Worm (Caenorhabditis elegans) whole organism, L4 larva: Measurements from ENCODE around the gene srbc-11.
"Not testable (repeated sequence)": the region's sequence is repeated elsewhere in the genome, so short reads cannot be mapped to it uniquely, and the experiment has no call there.

Experiments used
- F10B5.3 ChIP-seq: sonication (generic microtip); optimal IDR thresholded peaks from 2 replicates; lab custom pipeline; 2016; ENCODE audit warnings: mild to moderate bottlenecking, missing genetic modification characterization, missing compliant biosample characterization
- F44E2.7 ChIP-seq: fragments of 200-800 bp; sonication (Bioruptor generic); IDR thresholded peaks from 2 replicates; pipeline ENCODE4 v2.1.2; 2022; ENCODE audit warnings: missing genetic modification characterization, missing compliant biosample characterization
- F49E8.2 ChIP-seq: sonication (generic microtip); optimal IDR thresholded peaks from 2 replicates; lab custom pipeline; 2016; ENCODE audit warnings: missing compliant biosample characterization, mild to moderate bottlenecking, missing genetic modification characterization, borderline replicate concordance
- Y105C5A.15 ChIP-seq: fragments of 200-800 bp; sonication (Bioruptor generic); IDR thresholded peaks from 2 replicates; pipeline ENCODE4 v1.3.6; 2022; ENCODE audit warnings: missing genetic modification characterization, missing compliant biosample characterization
- Y5F2A.4 ChIP-seq: fragments of 200-800 bp; sonication (Bioruptor generic); optimal IDR thresholded peaks from 2 replicates; lab custom pipeline; 2018; ENCODE audit warnings: mild to moderate bottlenecking, missing genetic modification characterization, missing compliant biosample characterization
- attf-4 ChIP-seq: sonication (generic microtip); optimal IDR thresholded peaks from 3 replicates; lab custom pipeline; 2017; ENCODE audit warnings: missing biosample characterization, missing genetic modification characterization
- ceh-44 ChIP-seq: fragments of 200-800 bp; sonication (Bioruptor generic); IDR thresholded peaks from 2 replicates; pipeline ENCODE4 v1.3.6; 2022; ENCODE audit warnings: missing genetic modification reagents, missing genetic modification characterization, missing compliant biosample characterization
- ces-1 ChIP-seq: fragments of 150-350 bp; sonication (generic microtip); optimal IDR thresholded peaks from 4 replicates; lab custom pipeline; 2014; ENCODE audit warnings: missing biosample characterization, missing genetic modification reagents, missing genetic modification characterization
- daf-16 ChIP-seq, 3 experiments: sonication (generic microtip); optimal IDR thresholded peaks; 2 replicates each; lab custom pipeline; 2016 to 2017; ENCODE audit warnings: missing genetic modification characterization in 3 of 3, missing genetic modification reagents in 3 of 3, mild to moderate bottlenecking in 2 of 3, missing compliant biosample characterization in 2 of 3, missing biosample characterization in 1 of 3, moderate library complexity in 1 of 3
- dmd-8 ChIP-seq: fragments of 200-800 bp; sonication (Bioruptor generic); IDR thresholded peaks from 2 replicates; pipeline ENCODE4 v1.3.6; 2022; ENCODE audit warnings: missing genetic modification characterization, missing compliant biosample characterization
- egl-27 ChIP-seq: sonication (generic microtip); optimal IDR thresholded peaks from 3 replicates; lab custom pipeline; 2017; ENCODE audit warnings: missing biosample characterization, missing genetic modification reagents, missing genetic modification characterization
- hif-1 ChIP-seq, 2 experiments: sonication (generic microtip); optimal IDR thresholded peaks; 2 replicates each; lab custom pipeline; 2016 to 2017; ENCODE audit warnings: missing compliant biosample characterization in 2 of 2, missing genetic modification characterization in 2 of 2, missing genetic modification reagents in 2 of 2, missing genotype in 2 of 2, mild to moderate bottlenecking in 1 of 2
- hlh-30 ChIP-seq: sonication (generic microtip); optimal IDR thresholded peaks from 2 replicates; lab custom pipeline; 2017; ENCODE audit warnings: antibody characterized with exemption, mild to moderate bottlenecking, missing genetic modification characterization, missing compliant biosample characterization; ENCODE audit not compliant: insufficient read depth
- lin-1 ChIP-seq: fragments of 200-800 bp; sonication (Bioruptor generic); IDR thresholded peaks from 2 replicates; pipeline ENCODE4 v1.3.6; 2022; ENCODE audit warnings: missing genetic modification reagents, missing genetic modification characterization, missing compliant biosample characterization
- lin-38 ChIP-seq: fragments of 200-800 bp; sonication (Bioruptor generic); IDR thresholded peaks from 2 replicates; pipeline ENCODE4 v1.3.6; 2022; ENCODE audit warnings: missing genetic modification reagents, missing genetic modification characterization, missing compliant biosample characterization
- lsy-2 ChIP-seq, 2 experiments: fragments of 150-350 bp in 1 of 2; sonication (generic microtip) in 1 of 2; optimal IDR thresholded peaks; 2 replicates each; lab custom pipeline; 2014 to 2017; ENCODE audit warnings: missing biosample characterization in 2 of 2, missing genetic modification characterization in 2 of 2
- madf-9 ChIP-seq: fragments of 200-800 bp; sonication (Bioruptor generic); conservative IDR thresholded peaks from 2 replicates; pipeline ENCODE4 v1.3.6; 2022; ENCODE audit warnings: missing genetic modification reagents, missing genetic modification characterization, missing compliant biosample characterization
- mdl-1 ChIP-seq, 2 experiments: fragments of 150-350 bp in 1 of 2; sonication (generic microtip) in 1 of 2; optimal IDR thresholded peaks; 2 replicates each; lab custom pipeline; 2014 to 2017; ENCODE audit warnings: missing biosample characterization in 2 of 2, missing genetic modification characterization in 2 of 2
- mdt-29 ChIP-seq: fragments of 200-800 bp; sonication (Bioruptor generic); IDR thresholded peaks from 2 replicates; pipeline ENCODE4 v1.3.6; 2022; ENCODE audit warnings: missing genetic modification reagents, missing genetic modification characterization, missing compliant biosample characterization
- mxl-3 ChIP-seq: fragments of 200-800 bp; sonication (Bioruptor generic); optimal IDR thresholded peaks from 2 replicates; lab custom pipeline; 2018; ENCODE audit warnings: mild to moderate bottlenecking, missing genetic modification characterization, missing compliant biosample characterization
- nhr-237 ChIP-seq: sonication (generic microtip); optimal IDR thresholded peaks from 2 replicates; lab custom pipeline; 2017; ENCODE audit warnings: missing biosample characterization, missing genetic modification characterization
- nhr-41 ChIP-seq: fragments of 200-800 bp; sonication (Bioruptor generic); IDR thresholded peaks from 2 replicates; pipeline ENCODE4 v1.3.6; 2022; ENCODE audit warnings: missing genetic modification reagents, missing genetic modification characterization, missing compliant biosample characterization
- nhr-6 ChIP-seq: fragments of 150-350 bp; optimal IDR thresholded peaks from 2 replicates; lab custom pipeline; 2014; ENCODE audit warnings: missing biosample characterization, missing genetic modification characterization
- nhr-76 ChIP-seq: fragments of 150-350 bp; optimal IDR thresholded peaks from 2 replicates; lab custom pipeline; 2014; ENCODE audit warnings: missing biosample characterization, missing genetic modification characterization
- nhr-77 ChIP-seq: fragments of 150-350 bp; optimal IDR thresholded peaks from 2 replicates; lab custom pipeline; 2014; ENCODE audit warnings: missing biosample characterization, missing genetic modification characterization
- skn-1 ChIP-seq: fragments of 150-350 bp; optimal IDR thresholded peaks from 2 replicates; lab custom pipeline; 2014; ENCODE audit warnings: missing biosample characterization, missing genetic modification characterization
- spr-1 ChIP-seq: sonication (generic microtip); optimal IDR thresholded peaks from 2 replicates; lab custom pipeline; 2016; ENCODE audit warnings: mild to moderate bottlenecking, missing genetic modification characterization, missing compliant biosample characterization
- tag-97 ChIP-seq: fragments of 200-800 bp; sonication (Bioruptor generic); IDR thresholded peaks from 2 replicates; pipeline ENCODE4 v1.3.6; 2022; ENCODE audit warnings: missing genetic modification characterization, missing compliant biosample characterization
- tra-1 ChIP-seq: fragments of 200-800 bp; sonication (Bioruptor generic); IDR thresholded peaks from 2 replicates; pipeline ENCODE4 v1.3.6; 2022; ENCODE audit warnings: missing genetic modification reagents, missing genetic modification characterization, missing compliant biosample characterization
- unc-130 ChIP-seq: sonication (generic microtip); optimal IDR thresholded peaks from 2 replicates; lab custom pipeline; 2016; ENCODE audit warnings: missing genetic modification reagents, missing genetic modification characterization, missing compliant biosample characterization
- vab-7 ChIP-seq: fragments of 200-800 bp; sonication (Bioruptor generic); IDR thresholded peaks from 2 replicates; pipeline ENCODE4 v1.3.6; 2022; ENCODE audit warnings: missing genetic modification reagents, missing genetic modification characterization, missing compliant biosample characterization
- zag-1 ChIP-seq: fragments of 150-350 bp; optimal IDR thresholded peaks from 2 replicates; lab custom pipeline; 2014; ENCODE audit warnings: missing biosample characterization, missing genetic modification characterization
- zfp-2 ChIP-seq: sonication (generic microtip); optimal IDR thresholded peaks from 2 replicates; lab custom pipeline; 2016; ENCODE audit warnings: mild to moderate bottlenecking, missing genetic modification characterization, missing compliant biosample characterization
- ztf-11 ChIP-seq: fragments of 150-350 bp; optimal IDR thresholded peaks from 2 replicates; lab custom pipeline; 2014; ENCODE audit warnings: missing biosample characterization, missing genetic modification characterization

The srbc-11 gene

ce11 chrV:7514939-7515338 is 19.9 kb upstream of the srbc-11 start, which contains the start of gene srb-18:
srb-18 (plus strand) TSS chrV:7515239.
- TF ChIP-seq mdl-1 (tag; optimal IDR thresholded peaks at IDR 0.05; lab: Kevin White, UChicago) (no peak), tra-1 (GFP tag; lab: Robert Waterston, UW) (no peak), lin-38 (GFP tag; lab: Robert Waterston, UW) (no peak), hlh-30 (tag; lab: Kevin White, UChicago) (no peak), dmd-8 (GFP tag; lab: Robert Waterston, UW) (no peak), spr-1 (tag; lab: Kevin White, UChicago) (no peak), nhr-237 (tag; lab: Kevin White, UChicago) (no peak), unc-130 (GFP tag; lab: Kevin White, UChicago) (no peak), nhr-6 (tag; lab: Kevin White, UChicago) (no peak), zag-1 (no peak), Y5F2A.4 (GFP tag; lab: Kevin White, UChicago) (no peak), zfp-2 (tag; lab: Kevin White, UChicago) (no peak), hif-1 (tag; optimal IDR thresholded peaks at IDR 0.05; lab: Kevin White, UChicago) (no peak), F49E8.2 (tag; lab: Kevin White, UChicago) (no peak), ces-1 (GFP tag; lab: Kevin White, UChicago) (no peak), skn-1 (no peak), mxl-3 (GFP tag; lab: Kevin White, UChicago) (no peak), lsy-2 (tag; optimal IDR thresholded peaks at IDR 0.05; lab: Kevin White, UChicago) (no peak), daf-16 (GFP tag; optimal IDR thresholded peaks at IDR 0.05; lab: Kevin White, UChicago) (no peak), daf-16 (tag; optimal IDR thresholded peaks at IDR 0.05; lab: Kevin White, UChicago) (no peak)
- TF ChIP-seq, all 104 proteins: peak for 0

- TF ChIP-seq lin-1 (GFP tag; lab: Robert Waterston, UW); ztf-11 (tag; lab: Kevin White, UChicago); tag-97 (GFP tag; lab: Robert Waterston, UW): not testable (repeated sequence)
Observed at ce11 chrV:7511465-7511864, 16.4 kb upstream of the srbc-11 start, which contains the start of gene nhr-171. nhr-171 (plus strand) TSS chrV:7511765.

ce11 chrV:7508566-7509044 is 13.5 kb upstream of the srbc-11 start, which contains the start of the genes str-31 and nhr-172:
str-31 (minus strand) TSS chrV:7508666.
nhr-172 (plus strand) TSS chrV:7508994.
- TF ChIP-seq unc-130 (GFP tag; lab: Kevin White, UChicago) = no peak
- TF ChIP-seq attf-4 = no peak
- TF ChIP-seq nhr-77 = no peak
- TF ChIP-seq dmd-8 (GFP tag; lab: Robert Waterston, UW) = no peak
- no peak for TF ChIP-seq nhr-6 (tag; lab: Kevin White, UChicago)
- TF ChIP-seq Y105C5A.15 (GFP tag; lab: Robert Waterston, UW) = no peak
- no peak for TF ChIP-seq nhr-41 (GFP tag; lab: Robert Waterston, UW)

- TF ChIP-seq ceh-44 = 0 out of 2 replicates have a peak, but pooled peaks have one; percentile 3
- TF ChIP-seq F44E2.7 (GFP tag; lab: Robert Waterston, UW) = no peak
- no peak for TF ChIP-seq vab-7
- no peak for TF ChIP-seq madf-9
Observed at ce11 chrV:7506207-7506606, 11.1 kb upstream of the srbc-11 start.

ce11 chrV:7504271-7504670 is 9.2 kb upstream of the srbc-11 start, which contains the start of gene srh-229:
srh-229 (minus strand) TSS chrV:7504371.
- no peak for TF ChIP-seq F10B5.3 (tag; lab: Kevin White, UChicago)
- no peak for TF ChIP-seq mxl-3 (GFP tag; lab: Kevin White, UChicago)
- TF ChIP-seq nhr-76 = no peak
- no peak for TF ChIP-seq mdt-29 (GFP tag; lab: Robert Waterston, UW)
- TF ChIP-seq egl-27 = no peak
